Fruit fly (Drosophila melanogaster): ENCODE measurements around the gene Syx17.

Gene Syx17

dm6 chr3L:4406653-4407257, 3.5 kb downstream of the Syx17 start, which contains the start of gene TP53INP:
TSS of gene TP53INP (plus strand) at chr3L:4406943.
- TF ChIP-seq noc (tag; optimal IDR thresholded peaks at IDR 0.05), result peak; percentile 86

- no peak for TF ChIP-seq noc (tag; optimal IDR thresholded peaks at IDR 0.05)
Measured at dm6 chr3L:4407743-4408142, 4.5 kb downstream of the Syx17 start.

dm6 chr3L:4408313-4409133, 5.2 kb downstream of the Syx17 start:
- TF ChIP-seq noc (tag; optimal IDR thresholded peaks at IDR 0.05), result no peak

- TF ChIP-seq noc (tag; optimal IDR thresholded peaks at IDR 0.05), result no peak
Measured at dm6 chr3L:4409134-4409897, 6.0 kb downstream of the Syx17 start.

- TF ChIP-seq noc (tag; optimal IDR thresholded peaks at IDR 0.05), result no peak
Measured at dm6 chr3L:4409898-4410629, 6.8 kb downstream of the Syx17 start.

- TF ChIP-seq noc (tag; optimal IDR thresholded peaks at IDR 0.05), result no peak
Measured at dm6 chr3L:4411025-4411873, 8.0 kb downstream of the Syx17 start.

- TF ChIP-seq noc (tag; optimal IDR thresholded peaks at IDR 0.05), result no peak
Measured at dm6 chr3L:4411951-4412350, 8.7 kb downstream of the Syx17 start.

dm6 chr3L:4412974-4413373, 9.7 kb downstream of the Syx17 start:
- peak; percentile 42 for TF ChIP-seq noc (tag; optimal IDR thresholded peaks at IDR 0.05)

dm6 chr3L:4413800-4414446, 10.6 kb downstream of the Syx17 start:
- no peak for TF ChIP-seq noc (tag; optimal IDR thresholded peaks at IDR 0.05)

dm6 chr3L:4414579-4414978, 11.3 kb downstream of the Syx17 start:
- TF ChIP-seq noc (tag; optimal IDR thresholded peaks at IDR 0.05), result no peak

dm6 chr3L:4415326-4416274, 12.3 kb downstream of the Syx17 start:
- peak; percentile 42 for TF ChIP-seq noc (tag; optimal IDR thresholded peaks at IDR 0.05)

dm6 chr3L:4417068-4417467, 13.8 kb downstream of the Syx17 start:
- TF ChIP-seq noc (tag; optimal IDR thresholded peaks at IDR 0.05), result no peak

- TF ChIP-seq noc (tag; optimal IDR thresholded peaks at IDR 0.05), result no peak
Measured at dm6 chr3L:4417543-4417942, 14.3 kb downstream of the Syx17 start.

Measured in whole organism, larva.